Fruit fly (Drosophila melanogaster): ENCODE data around the gene Nepl9.

Nepl9 gene

dm6 chr2L:16820993-16821392, 16.1 kb downstream of the Nepl9 start, which contains the start of gene CG13280:
Gene CG13280 (minus strand): TSS chr2L:16821093.
- TF ChIP-seq Hnf4 (GFP tag; optimal IDR thresholded peaks at IDR 0.05) (no peak), Dfd (GFP tag; optimal IDR thresholded peaks at IDR 0.05) (no peak), dmrt93B (GFP tag; optimal IDR thresholded peaks at IDR 0.05) (no peak)

- TF ChIP-seq GATAd (GFP tag; optimal IDR thresholded peaks at IDR 0.05) (no peak), Sp1 (GFP tag; optimal IDR thresholded peaks at IDR 0.05) (peak; percentile 79), Vsx2 (GFP tag; optimal IDR thresholded peaks at IDR 0.05; ENCODE audit: partially characterized antibody) (no peak), psq (GFP tag; optimal IDR thresholded peaks at IDR 0.05) (no peak), rgr (GFP tag; optimal IDR thresholded peaks at IDR 0.05) (peak; percentile 15), sv (GFP tag; optimal IDR thresholded peaks at IDR 0.05) (no peak), CG9705 (GFP tag; optimal IDR thresholded peaks at IDR 0.05) (peak; percentile 8), HLH106 (tag; optimal IDR thresholded peaks at IDR 0.05) (peak; percentile 19), Rel (GFP tag; optimal IDR thresholded peaks at IDR 0.05) (no peak), Rel (tag; optimal IDR thresholded peaks at IDR 0.05) (peak; percentile 37)
Observed at dm6 chr2L:16819714-16820113, 17.3 kb downstream of the Nepl9 start.

- TF ChIP-seq jim (GFP tag; optimal IDR thresholded peaks at IDR 0.05) (no peak), usp (GFP tag; optimal IDR thresholded peaks at IDR 0.05) (no peak), Myc (optimal IDR thresholded peaks at IDR 0.05) (no peak), dsf (GFP tag; optimal IDR thresholded peaks at IDR 0.05; ENCODE audit: borderline replicate concordance) (no peak), pan (optimal IDR thresholded peaks at IDR 0.05) (no peak), Mio (GFP tag; optimal IDR thresholded peaks at IDR 0.05) (no peak), GATAd (GFP tag; optimal IDR thresholded peaks at IDR 0.05) (no peak), HLH106 (tag; optimal IDR thresholded peaks at IDR 0.05) (peak; percentile 64), Rel (GFP tag; optimal IDR thresholded peaks at IDR 0.05) (no peak), Rel (tag; optimal IDR thresholded peaks at IDR 0.05) (no peak), Hnf4 (GFP tag; optimal IDR thresholded peaks at IDR 0.05) (peak; percentile 50), Dfd (GFP tag; optimal IDR thresholded peaks at IDR 0.05) (no peak), tai (GFP tag; optimal IDR thresholded peaks at IDR 0.05) (peak; percentile 64), br (GFP tag; optimal IDR thresholded peaks at IDR 0.05) (peak; percentile 68), OdsH (GFP tag; optimal IDR thresholded peaks at IDR 0.05) (peak; percentile 45), CG32264 (GFP tag; optimal IDR thresholded peaks at IDR 0.05) (peak; percentile 2), h (GFP tag; optimal IDR thresholded peaks at IDR 0.05) (peak; percentile 65), Hr78 (GFP tag; optimal IDR thresholded peaks at IDR 0.05) (no peak), Hr83 (GFP tag; optimal IDR thresholded peaks at IDR 0.05; ENCODE audit: poor library complexity, severe bottlenecking) (no peak), foxo (GFP tag; optimal IDR thresholded peaks at IDR 0.05) (peak in 1 of 2 experiments; percentile 53), sv (GFP tag; optimal IDR thresholded peaks at IDR 0.05) (no peak), dl (GFP tag; optimal IDR thresholded peaks at IDR 0.05; ENCODE audit: insufficient read depth in 1 of 2, partially characterized antibody in 2 of 2) (peak in 1 of 2 experiments; percentile 1), Jra (GFP tag; optimal IDR thresholded peaks at IDR 0.05) (peak; percentile 20), woc (GFP tag; optimal IDR thresholded peaks at IDR 0.05) (no peak), ey (GFP tag; optimal IDR thresholded peaks at IDR 0.05) (peak; percentile 49), sage (GFP tag; optimal IDR thresholded peaks at IDR 0.05) (no peak), fru (GFP tag; optimal IDR thresholded peaks at IDR 0.05) (peak; percentile 64), Vsx2 (GFP tag; optimal IDR thresholded peaks at IDR 0.05; ENCODE audit: partially characterized antibody) (no peak), Dif (GFP tag; optimal IDR thresholded peaks at IDR 0.05; ENCODE audit: partially characterized antibody) (no peak), Abd-B (GFP tag; optimal IDR thresholded peaks at IDR 0.05) (no peak), CG9705 (GFP tag; optimal IDR thresholded peaks at IDR 0.05) (no peak), psq (GFP tag; optimal IDR thresholded peaks at IDR 0.05) (peak; percentile 41), dmrt93B (GFP tag; optimal IDR thresholded peaks at IDR 0.05) (no peak), CrebA (GFP tag; optimal IDR thresholded peaks at IDR 0.05; ENCODE audit: borderline replicate concordance) (no peak), rgr (GFP tag; optimal IDR thresholded peaks at IDR 0.05) (peak; percentile 68), lola (GFP tag; optimal IDR thresholded peaks at IDR 0.05) (no peak), Sp1 (GFP tag; optimal IDR thresholded peaks at IDR 0.05) (peak; percentile 57), brk (GFP tag; optimal IDR thresholded peaks at IDR 0.05) (no peak), N (GFP tag; optimal IDR thresholded peaks at IDR 0.05) (no peak)
Observed at dm6 chr2L:16818335-16818973, 18.6 kb downstream of the Nepl9 start.

All from whole organism, wandering third instar larva.